Fruit fly (Drosophila melanogaster) whole organism, embryonic: ENCODE measurements around the gene Top3alpha.

Experiments
- Aef1 ChIP-seq: fragments of 200-800 bp; sonication (Bioruptor generic); IDR thresholded peaks from 3 replicates; pipeline ENCODE4 v1.3.6; 2022; ENCODE audit warnings: missing biosample characterization, missing genetic modification characterization
- CG10654 ChIP-seq: fragments of 200-800 bp; sonication (Bioruptor generic); optimal IDR thresholded peaks from 2 replicates; lab custom pipeline; 2016; ENCODE audit warnings: missing biosample characterization, missing genetic modification characterization
- CG11504 ChIP-seq: fragments of 200-800 bp; sonication (Bioruptor generic); optimal IDR thresholded peaks from 3 replicates; lab custom pipeline; 2019; ENCODE audit warnings: missing biosample characterization, mild to moderate bottlenecking, missing genetic modification characterization, moderate library complexity
- CG12769 ChIP-seq: fragments of 200-800 bp; sonication (Bioruptor generic); optimal IDR thresholded peaks from 2 replicates; lab custom pipeline; 2019; ENCODE audit warnings: missing biosample characterization, mild to moderate bottlenecking, missing genetic modification characterization, moderate library complexity
- CG13296 ChIP-seq: fragments of 200-800 bp; sonication (Bioruptor generic); optimal IDR thresholded peaks from 3 replicates; lab custom pipeline; 2018; ENCODE audit warnings: missing biosample characterization, mild to moderate bottlenecking, missing genetic modification characterization
- CG1603 ChIP-seq: fragments of 200-800 bp; sonication (Bioruptor generic); optimal IDR thresholded peaks from 2 replicates; lab custom pipeline; 2019; ENCODE audit warnings: missing biosample characterization, mild to moderate bottlenecking, missing genetic modification characterization, moderate library complexity
- CG2116 ChIP-seq: fragments of 200-800 bp; sonication (Bioruptor generic); optimal IDR thresholded peaks from 3 replicates; lab custom pipeline; 2018; ENCODE audit warnings: missing biosample characterization, mild to moderate bottlenecking, missing genetic modification characterization
- CG2120 ChIP-seq: fragments of 200-800 bp; sonication (Bioruptor generic); optimal IDR thresholded peaks from 3 replicates; lab custom pipeline; 2016; ENCODE audit warnings: missing biosample characterization, missing genetic modification characterization
- CG3065 ChIP-seq: fragments of 200-800 bp; sonication (Bioruptor generic); optimal IDR thresholded peaks from 2 replicates; lab custom pipeline; 2016; ENCODE audit warnings: missing biosample characterization, missing genetic modification characterization
- CG31224 ChIP-seq: fragments of 200-800 bp; sonication (Bioruptor generic); IDR thresholded peaks from 2 replicates; pipeline ENCODE4 v1.3.6; 2022; ENCODE audit warnings: missing biosample characterization, missing genetic modification characterization
- CG31441 ChIP-seq: fragments of 200-800 bp; sonication (Bioruptor generic); IDR thresholded peaks from 2 replicates; pipeline ENCODE4 v1.3.6; 2022; ENCODE audit warnings: missing biosample characterization, missing genetic modification characterization
- CG33213 ChIP-seq: fragments of 200-800 bp; sonication (Bioruptor generic); optimal IDR thresholded peaks from 3 replicates; lab custom pipeline; 2016; ENCODE audit warnings: missing biosample characterization, missing genetic modification characterization
- CG4707 ChIP-seq: fragments of 200-800 bp; sonication (Bioruptor generic); optimal IDR thresholded peaks from 2 replicates; lab custom pipeline; 2018; ENCODE audit warnings: missing biosample characterization, mild to moderate bottlenecking, missing genetic modification characterization, moderate library complexity
- CG4730 ChIP-seq: fragments of 200-800 bp; sonication (Bioruptor generic); IDR thresholded peaks from 2 replicates; pipeline ENCODE4 v1.3.6; 2022; ENCODE audit warnings: missing biosample characterization, missing genetic modification characterization
- CG5953 ChIP-seq: fragments of 200-800 bp; sonication (Bioruptor generic); IDR thresholded peaks from 2 replicates; pipeline ENCODE4 v1.3.6; 2022; ENCODE audit warnings: missing biosample characterization, missing genetic modification characterization
- CG7963 ChIP-seq: fragments of 200-800 bp; sonication (Bioruptor generic); IDR thresholded peaks from 3 replicates; pipeline ENCODE4 v1.3.6; 2022; ENCODE audit warnings: missing biosample characterization, missing genetic modification characterization; ENCODE audit not compliant: partially characterized antibody
- CG8478 ChIP-seq: fragments of >200 bp; optimal IDR thresholded peaks from 2 replicates; lab custom pipeline; 2018
- CG8924 ChIP-seq: fragments of 200-800 bp; optimal IDR thresholded peaks from 3 replicates; lab custom pipeline; 2019; ENCODE audit warnings: missing biosample characterization, mild to moderate bottlenecking, missing genetic modification characterization, moderate library complexity
- CG9437 ChIP-seq: fragments of 200-800 bp; sonication (Bioruptor generic); optimal IDR thresholded peaks from 2 replicates; lab custom pipeline; 2018; ENCODE audit warnings: missing biosample characterization, mild to moderate bottlenecking, missing genetic modification characterization
- CG9797 ChIP-seq: fragments of 200-800 bp; sonication (Bioruptor generic); optimal IDR thresholded peaks from 3 replicates; lab custom pipeline; 2018; ENCODE audit warnings: missing biosample characterization, mild to moderate bottlenecking, missing genetic modification characterization
- Dek ChIP-seq: fragments of 200-800 bp; sonication (Bioruptor generic); optimal IDR thresholded peaks from 3 replicates; lab custom pipeline; 2019; ENCODE audit warnings: missing biosample characterization, mild to moderate bottlenecking, missing genetic modification characterization, moderate library complexity
- Ets65A ChIP-seq: fragments of 200-800 bp; sonication (Bioruptor generic); peaks from one replicate; lab custom pipeline; 2016; ENCODE audit warnings: missing biosample characterization, missing genetic modification characterization
- Ets97D ChIP-seq: fragments of 200-800 bp; sonication (Bioruptor generic); optimal IDR thresholded peaks from 3 replicates; lab custom pipeline; 2016; ENCODE audit warnings: missing biosample characterization, missing genetic modification characterization
- HLH54F ChIP-seq: fragments of 200-800 bp; sonication (Bioruptor generic); optimal IDR thresholded peaks from 3 replicates; lab custom pipeline; 2016; ENCODE audit warnings: missing biosample characterization, missing genetic modification characterization
- Jarid2 ChIP-seq: fragments of 200-800 bp; sonication (Bioruptor generic); optimal IDR thresholded peaks from 3 replicates; lab custom pipeline; 2017; ENCODE audit warnings: mild to moderate bottlenecking, missing biosample characterization, missing genetic modification reagents, missing genetic modification characterization
- Poxn ChIP-seq: fragments of 200-800 bp; sonication (Bioruptor generic); IDR thresholded peaks from 2 replicates; pipeline ENCODE4 v1.3.6; 2022; ENCODE audit warnings: missing biosample characterization, missing genetic modification characterization
- Ptx1 ChIP-seq: fragments of 200-800 bp; sonication (Bioruptor generic); IDR thresholded peaks from 2 replicates; pipeline ENCODE4 v1.3.6; 2022; ENCODE audit warnings: missing biosample characterization, missing genetic modification characterization
- Rfx ChIP-seq: fragments of 200-800 bp; sonication (Bioruptor generic); IDR thresholded peaks from 2 replicates; pipeline ENCODE4 v1.3.6; 2022; ENCODE audit warnings: missing biosample characterization, missing genetic modification characterization
- Six4 ChIP-seq: fragments of 200-800 bp; sonication (Bioruptor generic); optimal IDR thresholded peaks from 2 replicates; lab custom pipeline; 2016; ENCODE audit warnings: missing biosample characterization, missing genetic modification characterization
- Sox102F ChIP-seq: fragments of 200-800 bp; sonication (Bioruptor generic); optimal IDR thresholded peaks from 2 replicates; lab custom pipeline; 2018; ENCODE audit warnings: missing biosample characterization, mild to moderate bottlenecking, missing genetic modification characterization, moderate library complexity
- Xrp1 ChIP-seq: fragments of 200-800 bp; sonication (Bioruptor generic); IDR thresholded peaks from 2 replicates; pipeline ENCODE4 v1.3.6; 2022; ENCODE audit warnings: missing biosample characterization, missing genetic modification characterization
- ase ChIP-seq: fragments of 200-800 bp; sonication (Bioruptor generic); IDR thresholded peaks from 3 replicates; pipeline ENCODE4 v1.3.6; 2022; ENCODE audit warnings: missing biosample characterization, missing genetic modification characterization
- br ChIP-seq: fragments of >200 bp; optimal IDR thresholded peaks from 2 replicates; lab custom pipeline; 2017
- bsh ChIP-seq, 2 experiments: fragments of 200-800 bp; sonication (Bioruptor generic); optimal IDR thresholded peaks; 2 replicates each; lab custom pipeline; 2017 to 2018; ENCODE audit warnings: mild to moderate bottlenecking in 2 of 2, missing biosample characterization in 2 of 2, missing genetic modification characterization in 2 of 2, moderate library complexity in 1 of 2
- chif ChIP-seq, 2 experiments: fragments of 200-800 bp; sonication (Bioruptor generic); optimal IDR thresholded peaks; 3 replicates each; lab custom pipeline; 2016; ENCODE audit warnings: missing biosample characterization in 2 of 2, missing genetic modification characterization in 2 of 2
- chm ChIP-seq: fragments of 200-800 bp; sonication (Bioruptor generic); IDR thresholded peaks from 2 replicates; pipeline ENCODE4 v1.3.6; 2022; ENCODE audit warnings: missing biosample characterization, missing genetic modification characterization
- dmrt11E ChIP-seq: fragments of 200-800 bp; sonication (Bioruptor generic); optimal IDR thresholded peaks from 3 replicates; lab custom pipeline; 2018; ENCODE audit warnings: missing biosample characterization, mild to moderate bottlenecking, missing genetic modification characterization, moderate library complexity
- eyg ChIP-seq: fragments of 200-800 bp; sonication (Bioruptor generic); optimal IDR thresholded peaks from 3 replicates; lab custom pipeline; 2016; ENCODE audit warnings: missing biosample characterization, missing genetic modification characterization
- gem ChIP-seq: fragments of 200-800 bp; sonication (Bioruptor generic); optimal IDR thresholded peaks from 2 replicates; lab custom pipeline; 2019; ENCODE audit warnings: missing biosample characterization, mild to moderate bottlenecking, missing genetic modification characterization, moderate library complexity
- jumu ChIP-seq: fragments of 200-800 bp; sonication (Bioruptor generic); optimal IDR thresholded peaks from 3 replicates; lab custom pipeline; 2016; ENCODE audit warnings: missing biosample characterization, missing genetic modification characterization
- oc ChIP-seq: fragments of 200-800 bp; sonication (Bioruptor generic); optimal IDR thresholded peaks from 2 replicates; lab custom pipeline; 2018; ENCODE audit warnings: missing biosample characterization, mild to moderate bottlenecking, missing genetic modification characterization, moderate library complexity
- odd ChIP-seq: fragments of 200-800 bp; sonication (Bioruptor generic); optimal IDR thresholded peaks from 2 replicates; lab custom pipeline; 2017; ENCODE audit warnings: missing biosample characterization, mild to moderate bottlenecking, missing genetic modification characterization
- pb ChIP-seq: fragments of 200-800 bp; sonication (Bioruptor generic); optimal IDR thresholded peaks from 3 replicates; lab custom pipeline; 2016; ENCODE audit warnings: missing biosample characterization, missing genetic modification characterization
- pho ChIP-seq: fragments of 200-800 bp; sonication (Bioruptor generic); optimal IDR thresholded peaks from 2 replicates; lab custom pipeline; 2016; ENCODE audit warnings: missing biosample characterization, missing genetic modification characterization
- phol ChIP-seq: fragments of 200-800 bp; sonication (Bioruptor generic); optimal IDR thresholded peaks from 3 replicates; lab custom pipeline; 2018; ENCODE audit warnings: missing biosample characterization, mild to moderate bottlenecking, missing genetic modification characterization, moderate library complexity
- prd ChIP-seq, 3 experiments: fragments of >200 bp in 2 of 3; fragments of 200-800 bp in 1 of 3; sonication (Bioruptor generic) in 1 of 3; optimal IDR thresholded peaks in 2 of 3; IDR thresholded peaks in 1 of 3; 2 replicates in 2 of 3; 3 replicates in 1 of 3; pipeline versions ENCODE4 v1.3.6 to Lab custom; 2017 to 2022; ENCODE audit warnings: missing biosample characterization in 1 of 3, missing genetic modification characterization in 1 of 3
- ranshi ChIP-seq: fragments of 200-800 bp; sonication (Bioruptor generic); IDR thresholded peaks from 2 replicates; pipeline ENCODE4 v1.3.6; 2022; ENCODE audit warnings: missing biosample characterization, missing genetic modification characterization
- row ChIP-seq: fragments of 200-800 bp; sonication (Bioruptor generic); IDR thresholded peaks from 3 replicates; pipeline ENCODE4 v1.3.6; 2022; ENCODE audit warnings: missing biosample characterization, missing genetic modification characterization
- sima ChIP-seq: fragments of 200-800 bp; sonication (Bioruptor generic); optimal IDR thresholded peaks from 2 replicates; lab custom pipeline; 2016; ENCODE audit warnings: missing biosample characterization, missing genetic modification characterization
- slou ChIP-seq: fragments of 200-800 bp; sonication (Bioruptor generic); optimal IDR thresholded peaks from 3 replicates; lab custom pipeline; 2016; ENCODE audit warnings: missing biosample characterization, missing genetic modification characterization
- tio ChIP-seq: fragments of 200-800 bp; sonication (Bioruptor generic); optimal IDR thresholded peaks from 2 replicates; lab custom pipeline; 2017; ENCODE audit warnings: missing biosample characterization, missing genetic modification characterization, inconsistent platforms
- z ChIP-seq: fragments of 200-800 bp; sonication (Bioruptor generic); IDR thresholded peaks from 3 replicates; pipeline ENCODE4 v1.3.6; 2022; ENCODE audit warnings: missing biosample characterization, missing genetic modification characterization
- zen2 ChIP-seq: fragments of 200-800 bp; sonication (Bioruptor generic); IDR thresholded peaks from 3 replicates; pipeline ENCODE4 v1.3.6; 2022; ENCODE audit warnings: missing biosample characterization, missing genetic modification characterization; ENCODE audit not compliant: partially characterized antibody

Gene Top3alpha

dm6 chr2L:19463405-19463804, 34.6 kb upstream of the Top3alpha start (continued):
- no peak for TF ChIP-seq HLH54F (GFP tag; lab: Kevin White, UChicago)
- no peak for TF ChIP-seq CG13296
- no peak for TF ChIP-seq Aef1 (GFP tag; lab: Robert Waterston, UW)
- TF ChIP-seq CG2120: no peak
- no peak for TF ChIP-seq Sox102F (GFP tag; lab: Kevin White, UChicago)
- TF ChIP-seq Ets65A (GFP tag; lab: Kevin White, UChicago): no peak
- TF ChIP-seq phol: peak; percentile 35
- TF ChIP-seq prd (optimal IDR thresholded peaks at IDR 0.05; lab: Kevin White, UChicago): no peak
- TF ChIP-seq prd (GFP tag; IDR thresholded peaks at IDR 0.05; lab: Robert Waterston, UW): no peak
- TF ChIP-seq CG10654 (GFP tag; lab: Kevin White, UChicago): no peak
- no peak for TF ChIP-seq CG3065 (GFP tag; lab: Kevin White, UChicago)
- no peak for TF ChIP-seq pb (GFP tag; lab: Kevin White, UChicago)
- TF ChIP-seq oc (tag; lab: Kevin White, UChicago): no peak
- TF ChIP-seq Six4 (GFP tag; lab: Kevin White, UChicago): no peak
- no peak for TF ChIP-seq CG33213 (GFP tag; lab: Kevin White, UChicago)
- no peak for TF ChIP-seq jumu
- TF ChIP-seq bsh (GFP tag; optimal IDR thresholded peaks at IDR 0.05; lab: Kevin White, UChicago): no peak
- TF ChIP-seq pho (GFP tag; lab: Kevin White, UChicago): no peak
- TF ChIP-seq CG12769: no peak
- no peak for TF ChIP-seq Dek
- no peak for TF ChIP-seq Poxn (GFP tag; lab: Robert Waterston, UW)
- TF ChIP-seq CG8478: no peak
- no peak for TF ChIP-seq slou (GFP tag; lab: Kevin White, UChicago)
- TF ChIP-seq row (GFP tag; lab: Robert Waterston, UW): 0 out of 3 replicates have a peak, but pooled peaks have one; percentile 20
- no peak for TF ChIP-seq eyg (GFP tag; lab: Kevin White, UChicago)
- TF ChIP-seq CG1603 (tag; lab: Kevin White, UChicago): no peak
- TF ChIP-seq z (GFP tag; lab: Robert Waterston, UW): no peak
- no peak for TF ChIP-seq CG4730
- no peak for TF ChIP-seq Rfx (GFP tag; lab: Robert Waterston, UW)
- no peak for TF ChIP-seq CG2116 (GFP tag; lab: Kevin White, UChicago)
- TF ChIP-seq chif (GFP tag; optimal IDR thresholded peaks at IDR 0.05; lab: Kevin White, UChicago): no peak
- no peak for TF ChIP-seq Ptx1
- peak; percentile 4 for TF ChIP-seq tio (GFP tag; lab: Kevin White, UChicago)
- no peak for TF ChIP-seq chm (GFP tag; lab: Robert Waterston, UW)
- TF ChIP-seq br (lab: Kevin White, UChicago): no peak
- TF ChIP-seq CG11504 (tag; lab: Kevin White, UChicago): peak; percentile 30
- no peak for TF ChIP-seq dmrt11E (tag; lab: Kevin White, UChicago)
- TF ChIP-seq CG9797: no peak
- no peak for TF ChIP-seq Jarid2 (GFP tag; lab: Kevin White, UChicago)
- TF ChIP-seq sima: no peak
- no peak for TF ChIP-seq Ets97D (GFP tag; lab: Kevin White, UChicago)
- TF ChIP-seq CG4707 (GFP tag; lab: Kevin White, UChicago): no peak
- no peak for TF ChIP-seq ranshi (GFP tag; lab: Robert Waterston, UW)
- TF ChIP-seq CG7963 (GFP tag; lab: Robert Waterston, UW): no peak
- no peak for TF ChIP-seq CG5953 (GFP tag; lab: Robert Waterston, UW)
- TF ChIP-seq CG31441 (GFP tag; lab: Robert Waterston, UW): peak; percentile 34; the same call in 1 of the 2 replicates
- TF ChIP-seq CG31224 (GFP tag; lab: Robert Waterston, UW): no peak
- peak; percentile 16 for TF ChIP-seq odd (GFP tag; lab: Kevin White, UChicago)
- TF ChIP-seq CG8924 (tag; lab: Kevin White, UChicago): no peak
- TF ChIP-seq zen2 (GFP tag; lab: Robert Waterston, UW): no peak
- peak; percentile 56 for TF ChIP-seq gem
- no peak for TF ChIP-seq ase (GFP tag; lab: Robert Waterston, UW)
- peak; percentile 63 for TF ChIP-seq CG9437 (GFP tag; lab: Kevin White, UChicago)
- no peak; the same call in 1 of the 2 replicates for TF ChIP-seq Xrp1 (GFP tag; lab: Robert Waterston, UW)
